Fruit fly (Drosophila melanogaster): ENCODE data around the gene fau.

Gene fau

DNA sequence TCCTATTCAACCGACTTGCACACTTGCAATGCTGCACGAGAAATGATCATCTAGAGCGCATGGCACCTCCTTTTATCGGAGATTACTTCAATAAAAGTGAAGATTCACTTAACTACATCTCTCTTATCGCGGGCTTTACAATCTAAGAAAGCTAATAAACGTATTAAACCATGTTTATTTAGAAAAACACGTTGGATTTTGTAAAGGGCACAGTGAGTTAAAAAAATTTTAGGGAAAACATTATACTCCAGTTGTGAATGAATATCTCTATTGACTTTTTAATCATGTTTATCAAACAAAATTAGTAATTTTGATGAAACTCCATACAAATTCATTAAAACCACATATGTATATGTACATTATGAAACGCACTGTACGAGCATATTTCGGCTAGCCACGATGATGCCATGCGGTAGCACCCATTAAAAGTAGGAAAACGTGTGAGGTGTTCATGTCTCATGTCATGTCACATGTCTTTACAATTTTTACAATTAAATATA, 17.8 kb downstream of the fau start, which contains the start of gene CG31272:
Gene CG31272, minus strand, starts transcription at position 51 of the 500 bp plus-strand sequence.
- TF ChIP-seq CG17801 (GFP tag; optimal IDR thresholded peaks at IDR 0.05; ENCODE audit: partially characterized antibody), result no peak

DNA sequence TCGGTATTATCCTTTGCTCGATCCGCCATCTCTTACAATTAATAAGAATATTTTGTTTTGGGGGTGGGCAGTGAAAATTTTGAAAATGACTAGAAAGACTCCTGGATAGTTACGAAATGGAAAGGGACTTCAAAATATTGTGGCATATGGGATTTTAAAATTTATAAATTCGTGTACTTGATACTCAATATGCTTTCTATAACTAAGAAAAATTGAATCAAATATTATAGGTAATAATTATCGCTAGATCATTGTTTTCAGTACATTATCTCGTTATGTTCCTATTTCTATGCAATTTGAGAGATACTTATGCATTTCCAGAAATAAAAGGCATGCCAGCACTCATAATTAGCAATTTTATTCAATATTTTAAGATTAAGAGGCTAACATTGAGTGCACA, 21.6 kb downstream of the fau start, which contains the start of gene CG14691:
Gene CG14691, minus strand, starts transcription at position 101 of the 400 bp plus-strand sequence.
- no peak for TF ChIP-seq CG17801 (GFP tag; optimal IDR thresholded peaks at IDR 0.05; ENCODE audit: partially characterized antibody)

dm6 chr3R:10751061-10751460, 26.1 kb downstream of the fau start, which contains the start of gene TkR86C:
TkR86C (minus strand) TSS chr3R:10751228.
- TF ChIP-seq CG17801 (GFP tag; optimal IDR thresholded peaks at IDR 0.05; ENCODE audit: partially characterized antibody), result no peak

- TF ChIP-seq CG17801 (GFP tag; optimal IDR thresholded peaks at IDR 0.05; ENCODE audit: partially characterized antibody), result no peak
Observed at dm6 chr3R:10747650-10748049, 29.5 kb downstream of the fau start.

DNA sequence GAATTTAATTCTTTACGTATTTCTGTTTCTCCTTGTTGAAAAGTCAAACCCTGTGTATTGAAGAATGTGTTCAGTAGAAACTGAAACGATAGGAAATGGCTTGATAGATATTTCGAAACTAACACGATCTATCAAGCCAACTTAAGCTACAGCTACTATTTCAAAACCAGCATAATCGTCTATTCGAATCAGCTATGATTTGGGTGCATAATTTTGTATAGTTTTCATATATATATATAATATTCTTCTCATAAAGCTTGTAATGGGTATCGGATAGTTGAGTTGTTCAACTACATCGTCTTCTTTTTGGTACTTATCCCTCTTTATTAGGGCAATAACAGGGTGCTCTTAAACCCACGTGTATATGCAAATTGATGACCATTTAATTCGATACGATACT, 41.3 kb downstream of the fau start, which contains the start of gene tomboy20:
Gene tomboy20, minus strand, starts transcription at position 101 of the 400 bp plus-strand sequence.
- no peak for TF ChIP-seq CG17801 (GFP tag; optimal IDR thresholded peaks at IDR 0.05; ENCODE audit: partially characterized antibody)

dm6 chr3R:10726714-10727113, 50.5 kb downstream of the fau start:
- TF ChIP-seq CG17801 (GFP tag; optimal IDR thresholded peaks at IDR 0.05; ENCODE audit: partially characterized antibody), result no peak

Data from ovary, adult (tissue).